Fruit fly (Drosophila melanogaster): ENCODE results near the gene CG14346.

The CG14346 gene

DNA sequence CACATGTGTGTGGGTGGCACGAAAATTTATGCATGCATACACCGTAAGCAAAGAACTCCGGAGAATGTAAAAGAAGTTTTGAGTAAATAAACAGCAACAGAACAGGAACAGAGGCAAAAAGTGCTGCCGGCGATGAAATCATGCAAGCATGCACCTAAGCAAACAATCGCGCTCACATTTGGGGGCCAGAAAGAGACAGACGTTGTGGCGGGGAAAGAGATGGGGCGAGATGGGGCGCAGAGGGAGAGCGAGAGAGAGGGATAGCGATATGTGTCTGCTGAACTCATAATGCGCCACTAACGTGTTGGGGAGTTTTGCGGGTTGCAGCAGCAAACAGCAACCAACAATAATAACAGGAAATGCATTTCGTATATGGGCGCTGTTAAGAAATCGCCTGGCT lies 31.6 kb downstream of the CG14346 start (continued):
- no peak for TF ChIP-seq Hand (GFP tag; optimal IDR thresholded peaks at IDR 0.05)
- peak; percentile 2 for TF ChIP-seq sd (tag; optimal IDR thresholded peaks at IDR 0.05)
- no peak for TF ChIP-seq Ptx1 (GFP tag; IDR thresholded peaks at IDR 0.05)
- no peak for TF ChIP-seq CG42726 (GFP tag; IDR thresholded peaks at IDR 0.05; ENCODE audit: partially characterized antibody)
- TF ChIP-seq CG13624 (GFP tag; optimal IDR thresholded peaks at IDR 0.05), result no peak
- TF ChIP-seq disco-r (GFP tag; optimal IDR thresholded peaks at IDR 0.05), result no peak
- no peak for TF ChIP-seq chm (GFP tag; IDR thresholded peaks at IDR 0.05)
- TF ChIP-seq CG3163 (GFP tag; optimal IDR thresholded peaks at IDR 0.05), result no peak
- TF ChIP-seq so (GFP tag; IDR thresholded peaks at IDR 0.05), result 0 out of 3 replicates have a peak, but pooled peaks have one; percentile 7
- TF ChIP-seq btn (GFP tag; optimal IDR thresholded peaks at IDR 0.05), result no peak
- no peak for TF ChIP-seq CG18011 (GFP tag; optimal IDR thresholded peaks at IDR 0.05)
- TF ChIP-seq CG30403 (GFP tag; optimal IDR thresholded peaks at IDR 0.05), result no peak
- TF ChIP-seq CG4328 (GFP tag; optimal IDR thresholded peaks at IDR 0.05), result no peak
- TF ChIP-seq ci (GFP tag; IDR thresholded peaks at IDR 0.05), result peak; percentile 44; the same call in 1 of the 3 replicates
- TF ChIP-seq CG7963 (GFP tag; IDR thresholded peaks at IDR 0.05; ENCODE audit: partially characterized antibody), result no peak
- peak; percentile 68 for TF ChIP-seq Med (GFP tag)
- TF ChIP-seq CG3407 (GFP tag; optimal IDR thresholded peaks at IDR 0.05), result peak; percentile 83
- TF ChIP-seq Hr3 (GFP tag; optimal IDR thresholded peaks at IDR 0.05), result no peak
- no peak for TF ChIP-seq CG16863 (GFP tag; optimal IDR thresholded peaks at IDR 0.05)
- no peak for TF ChIP-seq ERR (GFP tag; optimal IDR thresholded peaks at IDR 0.05)
- TF ChIP-seq CG17359 (tag; optimal IDR thresholded peaks at IDR 0.05), result no peak
- TF ChIP-seq CG1792 (GFP tag; optimal IDR thresholded peaks at IDR 0.05), result no peak
- no peak for TF ChIP-seq Oaz (GFP tag; IDR thresholded peaks at IDR 0.05)
- no peak for TF ChIP-seq HmgD (GFP tag; optimal IDR thresholded peaks at IDR 0.05)
- no peak for TF ChIP-seq wor (GFP tag; IDR thresholded peaks at IDR 0.05)
- TF ChIP-seq CG33557 (GFP tag; optimal IDR thresholded peaks at IDR 0.05), result peak; percentile 3
- TF ChIP-seq pan (optimal IDR thresholded peaks at IDR 0.05), result no peak
- no peak for TF ChIP-seq pan (GFP tag; optimal IDR thresholded peaks at IDR 0.05 in 1 of 2, IDR thresholded peaks at IDR 0.05 in 1 of 2)
- peak; percentile 28 for TF ChIP-seq gcm (GFP tag; optimal IDR thresholded peaks at IDR 0.05)
- TF ChIP-seq CG11695 (GFP tag; IDR thresholded peaks at IDR 0.05), result no peak
- no peak for TF ChIP-seq az2 (GFP tag; optimal IDR thresholded peaks at IDR 0.05)
- TF ChIP-seq CG31224 (GFP tag; IDR thresholded peaks at IDR 0.05), result no peak
- peak; percentile 24 for TF ChIP-seq Blimp-1 (GFP tag; optimal IDR thresholded peaks at IDR 0.05)
- TF ChIP-seq ap (GFP tag; IDR thresholded peaks at IDR 0.05), result no peak
- TF ChIP-seq Ets65A (GFP tag), result peak; percentile 54
- no peak for TF ChIP-seq exex (tag; optimal IDR thresholded peaks at IDR 0.05)
- TF ChIP-seq grau (tag; optimal IDR thresholded peaks at IDR 0.05), result no peak
- TF ChIP-seq CG10321 (GFP tag; IDR thresholded peaks at IDR 0.05), result peak; percentile 61

DNA sequence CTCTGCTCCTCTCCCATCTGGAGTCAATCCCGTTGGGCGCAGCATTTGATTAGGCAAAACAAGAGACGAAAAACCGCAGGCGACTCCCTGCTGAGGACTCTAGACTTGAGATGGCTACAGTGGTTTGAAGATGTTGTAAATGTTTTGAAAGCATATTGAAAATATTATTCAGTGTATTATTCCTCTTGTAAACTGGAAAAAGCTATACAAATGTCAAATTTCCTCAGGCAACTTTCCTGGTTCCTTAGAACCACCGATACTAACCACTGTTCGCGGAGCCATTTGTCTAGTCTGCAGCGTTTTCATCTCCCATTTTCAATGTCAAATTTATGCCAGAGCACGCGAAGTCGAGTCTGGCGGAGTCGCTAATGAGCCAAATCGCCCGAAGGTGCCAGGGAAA lies 34.9 kb downstream of the CG14346 start:
- TF ChIP-seq CG11504 (tag; optimal IDR thresholded peaks at IDR 0.05) (peak; percentile 0), CG4328 (GFP tag; optimal IDR thresholded peaks at IDR 0.05) (no peak), dmrt99B (tag; optimal IDR thresholded peaks at IDR 0.05) (peak; percentile 0), NfI (GFP tag; optimal IDR thresholded peaks at IDR 0.05) (no peak), CG10654 (GFP tag; optimal IDR thresholded peaks at IDR 0.05) (no peak), CrebB (tag; optimal IDR thresholded peaks at IDR 0.05) (no peak), slbo (GFP tag; IDR thresholded peaks at IDR 0.05) (no peak), twi (tag; optimal IDR thresholded peaks at IDR 0.05) (peak; percentile 88), CG2678 (tag; optimal IDR thresholded peaks at IDR 0.05) (peak; percentile 0), stc (GFP tag; IDR thresholded peaks at IDR 0.05) (0 out of 2 replicates have a peak, but pooled peaks have one; percentile 43), dan (GFP tag; IDR thresholded peaks at IDR 0.05) (no peak), CG1602 (GFP tag; optimal IDR thresholded peaks at IDR 0.05) (no peak), Sry-δ (GFP tag; optimal IDR thresholded peaks at IDR 0.05) (no peak), luna (GFP tag; optimal IDR thresholded peaks at IDR 0.05) (no peak), CG8089 (GFP tag; optimal IDR thresholded peaks at IDR 0.05) (no peak), Drgx (GFP tag; IDR thresholded peaks at IDR 0.05) (no peak), CG18599 (GFP tag; optimal IDR thresholded peaks at IDR 0.05) (peak; percentile 61)

Measured in whole organism, embryonic.